Worm (Caenorhabditis elegans): Measurements from ENCODE around the gene F14D7.1.
"Not testable (repeated sequence)": the region's sequence is repeated elsewhere in the genome, so short reads cannot be mapped to it uniquely, and the experiment has no call there.

Gene F14D7.1

DNA sequence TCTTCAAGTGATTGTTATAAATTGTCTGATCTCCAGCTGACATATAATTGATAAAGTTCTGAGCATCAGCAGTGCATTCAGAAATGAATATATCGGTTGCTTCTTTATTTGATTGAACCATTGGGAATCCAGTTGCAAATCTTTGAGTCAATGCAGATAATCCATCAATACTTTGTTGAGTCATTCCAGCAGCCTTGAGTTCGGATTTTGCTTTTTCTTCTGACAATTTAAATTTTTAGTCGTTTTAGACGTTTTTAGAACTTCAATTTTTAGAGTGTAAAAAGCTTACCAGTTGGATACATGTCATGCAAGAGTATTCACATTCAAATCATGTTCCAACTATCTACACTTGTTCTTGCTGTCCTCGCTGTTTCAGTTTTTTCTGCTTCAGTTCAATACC is 20.4 kb upstream of the F14D7.1 start, which contains the start of gene F14D7.14:
F14D7.14 (plus strand) TSS at position 301 of the 400 bp plus-strand sequence.
- not testable (repeated sequence) for TF ChIP-seq jun-1 (tag; optimal IDR thresholded peaks at IDR 0.05); elt-1 (tag; optimal IDR thresholded peaks at IDR 0.05); unc-62 (GFP tag; optimal IDR thresholded peaks at IDR 0.05)

DNA sequence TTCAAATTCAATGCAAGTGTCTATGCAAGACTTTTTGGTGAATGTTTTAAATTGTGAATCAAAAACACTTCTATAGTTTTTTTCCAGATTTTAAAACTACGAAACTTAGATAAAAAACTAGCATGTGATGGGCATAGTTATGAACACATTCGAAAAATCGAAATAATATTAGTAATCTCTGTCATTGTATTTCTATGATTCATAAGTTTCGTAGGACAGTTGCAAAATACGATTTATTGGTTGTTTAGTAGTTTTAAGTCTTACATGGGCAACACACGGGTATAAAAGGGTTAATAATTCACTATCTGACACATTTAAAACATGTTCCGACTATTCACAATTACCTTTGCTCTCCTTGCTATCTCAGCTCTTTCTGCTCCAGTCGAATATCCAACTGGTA is 18.9 kb upstream of the F14D7.1 start, which contains the start of gene spig-5:
spig-5 (plus strand) TSS at position 301 of the 400 bp plus-strand sequence.
- not testable (repeated sequence) for TF ChIP-seq mml-1, eor-1, elt-3 (tag; optimal IDR thresholded peaks at IDR 0.05)

DNA sequence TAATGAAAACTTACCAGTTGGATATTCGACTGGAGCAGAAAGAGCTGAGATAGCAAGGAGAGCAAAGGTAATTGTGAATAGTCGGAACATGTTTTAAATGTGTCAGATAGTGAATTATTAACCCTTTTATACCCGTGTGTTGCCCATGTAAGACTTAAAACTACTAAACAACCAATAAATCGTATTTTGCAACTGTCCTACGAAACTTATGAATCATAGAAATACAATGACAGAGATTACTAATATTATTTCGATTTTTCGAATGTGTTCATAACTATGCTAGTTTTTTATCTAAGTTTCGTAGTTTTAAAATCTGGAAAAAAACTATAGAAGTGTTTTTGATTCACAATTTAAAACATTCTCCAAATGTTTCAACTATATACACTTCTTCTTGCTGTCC is 17.5 kb upstream of the F14D7.1 start, which contains the start of gene spig-4:
spig-4 (minus strand) TSS at position 101 of the 400 bp plus-strand sequence.
- TF ChIP-seq nhr-25 (tag; optimal IDR thresholded peaks at IDR 0.05); pha-4 (tag; optimal IDR thresholded peaks at IDR 0.05); ama-1 (optimal IDR thresholded peaks at IDR 0.05): not testable (repeated sequence)

DNA sequence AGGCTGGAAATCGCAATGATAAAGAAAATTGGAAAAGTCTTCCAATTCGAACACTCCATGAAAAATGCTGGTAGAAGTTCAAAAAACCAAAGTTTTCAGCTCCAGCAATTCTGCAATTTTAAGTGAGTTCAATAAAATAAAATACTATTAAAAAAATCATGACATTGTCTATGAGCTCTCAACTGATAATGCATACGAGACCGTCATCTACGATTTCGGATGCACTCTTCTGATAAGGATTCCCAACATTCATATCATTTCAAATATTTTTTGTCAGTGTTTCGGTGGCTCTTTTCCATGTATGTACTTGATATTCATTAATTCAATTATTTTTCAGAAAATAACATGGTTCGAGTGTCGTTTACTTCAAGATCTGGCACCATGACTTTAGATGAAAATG is 11.8 kb upstream of the F14D7.1 start, which contains the start of gene F14D7.6:
F14D7.6 (plus strand) TSS at position 338 of the 400 bp plus-strand sequence.
- TF ChIP-seq nhr-23 (tag; optimal IDR thresholded peaks at IDR 0.05): no peak
- peak; percentile 59 for TF ChIP-seq elt-2 (tag; optimal IDR thresholded peaks at IDR 0.05)
- peak; percentile 33 for TF ChIP-seq pqm-1 (tag; optimal IDR thresholded peaks at IDR 0.05)

DNA sequence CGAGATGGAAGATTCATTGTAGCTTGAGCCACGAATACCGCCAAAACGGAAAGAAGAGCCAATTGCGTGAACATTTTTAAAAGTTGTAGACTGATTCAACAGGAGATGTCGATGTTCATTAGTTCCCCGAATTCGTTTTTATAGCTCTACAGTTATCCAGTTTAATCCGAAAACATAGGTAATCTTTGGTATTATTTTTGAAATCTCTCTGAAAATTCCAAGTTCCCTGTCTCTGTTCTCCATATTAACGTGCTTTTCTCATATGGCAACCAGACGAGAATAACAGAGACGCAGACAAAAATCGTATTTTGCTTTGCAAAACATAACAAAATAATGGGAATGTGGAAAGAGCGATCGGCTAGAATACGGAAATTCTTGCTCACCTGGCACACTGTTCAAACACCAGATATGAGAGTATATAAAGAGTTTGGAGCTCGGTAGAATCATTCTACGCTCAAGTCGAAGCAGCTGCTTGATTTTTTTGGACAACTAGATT is 10.4 kb upstream of the F14D7.1 start, which contains the start of the genes spig-3 and F14D7.12:
spig-3 (minus strand) TSS at position 101 of the 496 bp plus-strand sequence.
F14D7.12 (plus strand) TSS at position 446 of the 496 bp plus-strand sequence.
- no peak for TF ChIP-seq lsy-12 (tag; optimal IDR thresholded peaks at IDR 0.05)

DNA sequence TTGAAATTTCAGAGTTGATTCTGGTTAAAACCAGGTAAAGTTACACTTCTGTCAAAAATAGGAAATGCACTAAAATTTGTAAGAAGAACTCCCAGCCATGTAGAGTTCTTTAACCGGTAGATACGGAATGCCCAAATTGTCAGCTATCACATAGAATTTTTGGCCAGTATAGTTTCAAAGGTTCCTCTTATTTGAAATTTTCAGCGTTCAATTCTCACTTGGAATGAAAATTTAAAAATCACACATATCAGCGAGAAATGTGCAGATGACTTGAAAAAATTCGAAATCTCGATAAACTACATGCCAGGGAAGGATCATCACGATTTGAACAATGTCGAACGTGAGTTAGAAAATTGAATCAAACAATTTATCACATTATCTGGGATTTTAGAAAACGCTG is 7.2 kb upstream of the F14D7.1 start, which contains the start of gene F14D7.3:
F14D7.3 (plus strand) TSS at position 301 of the 400 bp plus-strand sequence.
- TF ChIP-seq ceh-28 (tag; optimal IDR thresholded peaks at IDR 0.05): no peak
- TF ChIP-seq pha-4 (tag; optimal IDR thresholded peaks at IDR 0.05): no peak
- TF ChIP-seq aly-2 (tag; optimal IDR thresholded peaks at IDR 0.05): no peak
- TF ChIP-seq lin-15B (tag; optimal IDR thresholded peaks at IDR 0.05): no peak
- TF ChIP-seq elt-1 (tag; optimal IDR thresholded peaks at IDR 0.05): no peak
- TF ChIP-seq egl-5 (tag; optimal IDR thresholded peaks at IDR 0.05): no peak
- TF ChIP-seq ceh-16 (tag; optimal IDR thresholded peaks at IDR 0.05): no peak
- TF ChIP-seq fos-1 (tag; optimal IDR thresholded peaks at IDR 0.05): no peak
- no peak for TF ChIP-seq ceh-9 (tag; optimal IDR thresholded peaks at IDR 0.05)

DNA sequence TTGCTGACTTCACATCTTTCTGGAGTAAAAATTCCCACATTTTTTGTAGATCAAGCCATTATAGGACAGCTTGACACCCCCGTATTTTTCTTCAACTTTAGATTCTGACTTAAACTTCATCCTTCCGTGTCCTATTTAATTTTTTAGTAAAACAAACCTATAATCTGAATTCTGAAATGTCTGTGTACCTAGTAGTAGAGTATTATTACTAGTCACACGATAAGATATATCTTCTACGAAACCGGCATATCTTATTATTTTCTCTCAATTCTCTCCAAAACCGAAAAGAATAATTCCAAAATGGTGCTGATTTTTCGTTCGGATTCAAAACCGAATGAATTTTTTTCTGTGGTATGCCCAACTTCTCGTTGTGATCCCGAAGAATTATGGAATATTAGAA is 5.1 kb upstream of the F14D7.1 start, which contains the start of gene F14D7.9:
F14D7.9 (plus strand) TSS at position 301 of the 400 bp plus-strand sequence.
- TF ChIP-seq pha-4 (tag; optimal IDR thresholded peaks at IDR 0.05): no peak
- no peak for TF ChIP-seq mml-1 (tag; optimal IDR thresholded peaks at IDR 0.05)
- no peak for TF ChIP-seq aly-2 (tag; optimal IDR thresholded peaks at IDR 0.05)
- no peak for TF ChIP-seq daf-12 (tag; optimal IDR thresholded peaks at IDR 0.05)
- no peak for TF ChIP-seq nhr-28 (tag; optimal IDR thresholded peaks at IDR 0.05)
- no peak for TF ChIP-seq nhr-43 (tag; optimal IDR thresholded peaks at IDR 0.05; ENCODE audit: poor library complexity, severe bottlenecking)
- TF ChIP-seq egl-5 (tag; optimal IDR thresholded peaks at IDR 0.05): no peak
- TF ChIP-seq snpc-4 (tag; optimal IDR thresholded peaks at IDR 0.05): no peak
- TF ChIP-seq egl-27 (tag; optimal IDR thresholded peaks at IDR 0.05): no peak
- TF ChIP-seq lin-15B (tag; optimal IDR thresholded peaks at IDR 0.05): no peak
- no peak for TF ChIP-seq fos-1 (tag; optimal IDR thresholded peaks at IDR 0.05)
- no peak for TF ChIP-seq nhr-25 (tag; optimal IDR thresholded peaks at IDR 0.05)
- no peak for TF ChIP-seq elt-2 (tag; optimal IDR thresholded peaks at IDR 0.05)
- no peak for TF ChIP-seq ceh-28 (tag; optimal IDR thresholded peaks at IDR 0.05)
- no peak for TF ChIP-seq zag-1 (tag; optimal IDR thresholded peaks at IDR 0.05)
- no peak for TF ChIP-seq mdl-1 (tag; optimal IDR thresholded peaks at IDR 0.05)
- no peak for TF ChIP-seq nhr-23 (tag; optimal IDR thresholded peaks at IDR 0.05)
- no peak for TF ChIP-seq nhr-77 (tag; optimal IDR thresholded peaks at IDR 0.05)
- TF ChIP-seq fkh-10 (GFP tag; optimal IDR thresholded peaks at IDR 0.05): no peak
